Worm (Caenorhabditis elegans) whole organism, L1 larva: ENCODE measurements around the gene R07B1.7.

Source experiments
- egl-13 ChIP-seq: sonication (generic microtip); optimal IDR thresholded peaks from 2 replicates; lab custom pipeline; 2016; ENCODE audit warnings: missing genotype, missing genetic modification reagents, missing genetic modification characterization, missing compliant biosample characterization
- elt-3 ChIP-seq, 6 experiments: fragments of 150-350 bp in 1 of 6; sonication (generic microtip); optimal IDR thresholded peaks; 2 replicates each; lab custom pipeline; 2017 to 2018; ENCODE audit warnings: missing biosample characterization in 6 of 6, missing genetic modification characterization in 6 of 6, inconsistent platforms in 1 of 6
- fkh-10 ChIP-seq: sonication (generic microtip); optimal IDR thresholded peaks from 2 replicates; lab custom pipeline; 2017; ENCODE audit warnings: missing biosample characterization, missing genetic modification reagents, missing genetic modification characterization
- jun-1 ChIP-seq: fragments of 150-350 bp; optimal IDR thresholded peaks from 2 replicates; lab custom pipeline; 2014; ENCODE audit warnings: missing biosample characterization, missing genetic modification reagents, missing genetic modification characterization
- lin-39 ChIP-seq: fragments of 150-350 bp; optimal IDR thresholded peaks from 2 replicates; lab custom pipeline; 2014; ENCODE audit warnings: missing biosample characterization, missing genetic modification reagents, missing genetic modification characterization
- mdl-1 ChIP-seq, 2 experiments: fragments of 150-350 bp; optimal IDR thresholded peaks; 2 replicates each; lab custom pipeline; 2014 to 2017; ENCODE audit warnings: missing biosample characterization in 2 of 2, missing genetic modification characterization in 2 of 2, inconsistent platforms in 1 of 2
- nhr-11 ChIP-seq: fragments of 150-350 bp; optimal IDR thresholded peaks from 2 replicates; lab custom pipeline; 2014; ENCODE audit warnings: missing biosample characterization, missing genetic modification characterization
- nhr-12 ChIP-seq: sonication (generic microtip); optimal IDR thresholded peaks from 2 replicates; lab custom pipeline; 2017; ENCODE audit warnings: missing biosample characterization, missing genetic modification characterization
- nhr-28 ChIP-seq: fragments of 150-350 bp; optimal IDR thresholded peaks from 2 replicates; lab custom pipeline; 2014; ENCODE audit warnings: missing biosample characterization, missing genetic modification characterization
- pqm-1 ChIP-seq: sonication (generic microtip); optimal IDR thresholded peaks from 3 replicates; lab custom pipeline; 2017; ENCODE audit warnings: missing biosample characterization, missing genetic modification characterization
- tbx-2 ChIP-seq: sonication (generic microtip); optimal IDR thresholded peaks from 2 replicates; lab custom pipeline; 2016; ENCODE audit warnings: missing genetic modification characterization, missing compliant biosample characterization
- xbp-1 ChIP-seq: sonication (generic microtip); optimal IDR thresholded peaks from 2 replicates; lab custom pipeline; 2016; ENCODE audit warnings: missing genetic modification characterization, missing compliant biosample characterization
- ztf-11 ChIP-seq, 2 experiments: sonication (generic microtip); optimal IDR thresholded peaks; 2 replicates each; lab custom pipeline; 2016 to 2017; ENCODE audit warnings: missing genetic modification characterization in 2 of 2, missing biosample characterization in 1 of 2, missing compliant biosample characterization in 1 of 2

DNA sequence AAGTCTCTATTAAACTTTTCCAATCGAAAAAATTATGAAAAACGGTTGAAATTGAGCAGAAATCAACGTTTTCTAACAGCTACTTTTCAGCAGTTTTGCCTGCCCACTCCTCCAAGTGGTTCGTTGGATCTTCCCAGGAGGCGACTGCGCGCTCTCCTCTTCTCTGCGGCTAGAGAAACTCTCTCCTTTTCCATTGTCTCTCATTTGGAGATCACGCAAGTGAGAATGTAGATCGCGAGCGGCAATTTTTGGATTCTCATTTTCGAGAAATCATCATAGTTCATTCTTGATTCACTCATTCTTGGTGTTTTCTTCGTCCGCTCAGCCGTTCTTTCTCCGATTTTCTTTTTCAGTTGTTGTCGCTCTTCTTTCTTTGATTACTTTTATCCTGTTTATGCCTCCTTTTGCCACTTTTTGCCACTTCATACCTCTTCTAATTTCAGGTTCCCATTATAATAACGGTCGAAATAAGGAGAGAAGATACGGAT, 15.0 kb downstream of the R07B1.7 start, which contains the start of gene mrp-4:
- TF ChIP-seq nhr-28 (tag; lab: Kevin White, UChicago) (no peak), jun-1 (tag; lab: Kevin White, UChicago) (no peak), mdl-1 (tag; optimal IDR thresholded peaks at IDR 0.05; lab: Kevin White, UChicago) (no peak), pqm-1 (no peak), nhr-12 (tag; lab: Kevin White, UChicago) (no peak), ztf-11 (tag; optimal IDR thresholded peaks at IDR 0.05; lab: Kevin White, UChicago) (no peak), egl-13 (tag; lab: Kevin White, UChicago) (no peak), tbx-2 (tag; lab: Kevin White, UChicago) (no peak), xbp-1 (tag; lab: Kevin White, UChicago) (no peak), nhr-11 (tag; lab: Kevin White, UChicago) (no peak), elt-3 (tag; optimal IDR thresholded peaks at IDR 0.05; lab: Kevin White, UChicago) (no peak), fkh-10 (GFP tag; lab: Kevin White, UChicago) (no peak), lin-39 (no peak)
